Worm (Caenorhabditis elegans) whole organism, L3 larva: Measurements from ENCODE around the gene nhr-214.

Experiments used
- R02D3.7 ChIP-seq: fragments of 150-350 bp; optimal IDR thresholded peaks from 2 replicates; lab custom pipeline; 2014; ENCODE audit warnings: missing biosample characterization, missing genetic modification characterization
- ZK546.5 ChIP-seq: sonication (generic microtip); optimal IDR thresholded peaks from 2 replicates; lab custom pipeline; 2017; ENCODE audit warnings: missing biosample characterization, missing genetic modification characterization
- aly-2 ChIP-seq: fragments of 150-350 bp; optimal IDR thresholded peaks from 2 replicates; lab custom pipeline; 2014; ENCODE audit warnings: missing biosample characterization, missing genetic modification characterization
- ama-1 ChIP-seq: fragments of 150-350 bp; optimal IDR thresholded peaks from 2 replicates; lab custom pipeline; 2018
- ceh-16 ChIP-seq: sonication (generic microtip); optimal IDR thresholded peaks from 2 replicates; lab custom pipeline; 2017; ENCODE audit warnings: missing biosample characterization, missing genetic modification characterization
- ceh-28 ChIP-seq: fragments of 150-350 bp; optimal IDR thresholded peaks from 2 replicates; lab custom pipeline; 2014; ENCODE audit warnings: missing biosample characterization, missing genetic modification reagents, missing genetic modification characterization
- ceh-82 ChIP-seq: fragments of 150-350 bp; optimal IDR thresholded peaks from 2 replicates; lab custom pipeline; 2014; ENCODE audit warnings: missing biosample characterization, missing genetic modification characterization
- ceh-9 ChIP-seq: sonication (generic microtip); optimal IDR thresholded peaks from 2 replicates; lab custom pipeline; 2018; ENCODE audit warnings: missing biosample characterization, missing genetic modification characterization
- daf-12 ChIP-seq: fragments of 150-350 bp; optimal IDR thresholded peaks from 2 replicates; lab custom pipeline; 2014; ENCODE audit warnings: missing biosample characterization, missing genetic modification reagents, missing genetic modification characterization
- egl-27 ChIP-seq: sonication (generic microtip); optimal IDR thresholded peaks from 4 replicates; lab custom pipeline; 2017; ENCODE audit warnings: missing biosample characterization, missing genetic modification reagents, missing genetic modification characterization
- egl-5 ChIP-seq: fragments of 150-350 bp; optimal IDR thresholded peaks from 2 replicates; lab custom pipeline; 2017; ENCODE audit warnings: missing biosample characterization, missing genetic modification reagents, missing genetic modification characterization, inconsistent platforms
- elt-1 ChIP-seq: fragments of 150-350 bp; optimal IDR thresholded peaks from 2 replicates; lab custom pipeline; 2014; ENCODE audit warnings: missing biosample characterization, missing genetic modification characterization
- elt-2 ChIP-seq: sonication (generic microtip); optimal IDR thresholded peaks from 2 replicates; lab custom pipeline; 2016; ENCODE audit warnings: missing genetic modification reagents, mild to moderate bottlenecking, missing genetic modification characterization, missing compliant biosample characterization
- elt-3 ChIP-seq, 3 experiments: fragments of 150-350 bp in 1 of 3; sonication (generic microtip) in 2 of 3; optimal IDR thresholded peaks; 2 replicates in 2 of 3; 4 replicates in 1 of 3; lab custom pipeline; 2014 to 2017; ENCODE audit warnings: missing biosample characterization in 3 of 3, missing genetic modification characterization in 3 of 3
- eor-1 ChIP-seq, 2 experiments: fragments of 150-350 bp; optimal IDR thresholded peaks; 2 replicates each; lab custom pipeline; 2014 to 2018; ENCODE audit warnings: missing biosample characterization in 2 of 2, missing genetic modification characterization in 2 of 2
- fkh-10 ChIP-seq: sonication (generic microtip); optimal IDR thresholded peaks from 2 replicates; lab custom pipeline; 2017; ENCODE audit warnings: missing biosample characterization, missing genetic modification reagents, missing genetic modification characterization
- fkh-2 ChIP-seq: fragments of 150-350 bp; optimal IDR thresholded peaks from 2 replicates; lab custom pipeline; 2014; ENCODE audit warnings: missing biosample characterization, missing genetic modification reagents, missing genetic modification characterization
- fos-1 ChIP-seq: fragments of 150-350 bp; optimal IDR thresholded peaks from 2 replicates; lab custom pipeline; 2014; ENCODE audit warnings: missing biosample characterization, missing genetic modification characterization
- hmg-11 ChIP-seq: sonication (generic microtip); optimal IDR thresholded peaks from 2 replicates; lab custom pipeline; 2016; ENCODE audit warnings: missing genetic modification characterization, missing compliant biosample characterization
- jun-1 ChIP-seq: fragments of 150-350 bp; optimal IDR thresholded peaks from 2 replicates; lab custom pipeline; 2014; ENCODE audit warnings: missing biosample characterization, missing genetic modification reagents, missing genetic modification characterization
- lin-15B ChIP-seq: fragments of 150-350 bp; optimal IDR thresholded peaks from 2 replicates; lab custom pipeline; 2014; ENCODE audit warnings: missing biosample characterization, missing genetic modification characterization
- lin-39 ChIP-seq: fragments of 150-350 bp; optimal IDR thresholded peaks from 2 replicates; lab custom pipeline; 2018; ENCODE audit warnings: missing biosample characterization, missing genetic modification reagents, missing genetic modification characterization
- lsy-12 ChIP-seq: sonication (generic microtip); optimal IDR thresholded peaks from 2 replicates; lab custom pipeline; 2016; ENCODE audit warnings: mild to moderate bottlenecking, missing genetic modification characterization, missing compliant biosample characterization
- mdl-1 ChIP-seq: fragments of 150-350 bp; optimal IDR thresholded peaks from 2 replicates; lab custom pipeline; 2014; ENCODE audit warnings: missing biosample characterization, missing genetic modification characterization
- mml-1 ChIP-seq: fragments of 150-350 bp; sonication (generic microtip); optimal IDR thresholded peaks from 3 replicates; lab custom pipeline; 2014; ENCODE audit warnings: missing biosample characterization, missing genetic modification characterization
- nfya-1 ChIP-seq: sonication (generic microtip); optimal IDR thresholded peaks from 2 replicates; lab custom pipeline; 2017; ENCODE audit warnings: missing genetic modification characterization, mild to moderate bottlenecking, missing compliant biosample characterization, antibody characterized with exemption, moderate library complexity; ENCODE audit not compliant: insufficient read depth
- nhr-11 ChIP-seq: fragments of 150-350 bp; optimal IDR thresholded peaks from 2 replicates; lab custom pipeline; 2014; ENCODE audit warnings: missing biosample characterization, missing genetic modification characterization
- nhr-12 ChIP-seq: fragments of 150-350 bp; optimal IDR thresholded peaks from 2 replicates; lab custom pipeline; 2014; ENCODE audit warnings: missing biosample characterization, missing genetic modification characterization
- nhr-23 ChIP-seq: fragments of 150-350 bp; optimal IDR thresholded peaks from 2 replicates; lab custom pipeline; 2014; ENCODE audit warnings: missing biosample characterization, missing genetic modification reagents, missing genetic modification characterization
- nhr-237 ChIP-seq: fragments of 150-350 bp; optimal IDR thresholded peaks from 2 replicates; lab custom pipeline; 2014; ENCODE audit warnings: missing biosample characterization, missing genetic modification characterization
- nhr-25 ChIP-seq: sonication (generic microtip); optimal IDR thresholded peaks from 2 replicates; lab custom pipeline; 2017; ENCODE audit warnings: missing biosample characterization, missing genetic modification characterization
- nhr-28 ChIP-seq: fragments of 150-350 bp; optimal IDR thresholded peaks from 2 replicates; lab custom pipeline; 2014; ENCODE audit warnings: missing biosample characterization, missing genetic modification characterization
- nhr-43 ChIP-seq: sonication (generic microtip); optimal IDR thresholded peaks from 2 replicates; lab custom pipeline; 2016; ENCODE audit warnings: mild to moderate bottlenecking, missing genetic modification characterization, missing compliant biosample characterization; ENCODE audit not compliant: poor library complexity, severe bottlenecking
- nhr-67 ChIP-seq: fragments of 150-350 bp; optimal IDR thresholded peaks from 2 replicates; lab custom pipeline; 2014; ENCODE audit warnings: missing biosample characterization, missing genetic modification characterization
- nhr-76 ChIP-seq: fragments of 150-350 bp; sonication (generic microtip); optimal IDR thresholded peaks from 5 replicates; lab custom pipeline; 2014; ENCODE audit warnings: missing biosample characterization, missing genetic modification characterization
- nhr-77 ChIP-seq: fragments of 150-350 bp; optimal IDR thresholded peaks from 2 replicates; lab custom pipeline; 2014; ENCODE audit warnings: missing biosample characterization, missing genetic modification characterization
- pha-4 ChIP-seq: fragments of 150-350 bp; optimal IDR thresholded peaks from 2 replicates; lab custom pipeline; 2014; ENCODE audit warnings: missing biosample characterization, missing genetic modification reagents, missing genetic modification characterization
- pqm-1 ChIP-seq: fragments of 150-350 bp; optimal IDR thresholded peaks from 2 replicates; lab custom pipeline; 2017; ENCODE audit warnings: missing biosample characterization, missing genetic modification characterization, inconsistent platforms
- sea-2 ChIP-seq: fragments of 150-350 bp; sonication (generic microtip); optimal IDR thresholded peaks from 4 replicates; lab custom pipeline; 2014; ENCODE audit warnings: missing biosample characterization, missing genetic modification reagents, missing genetic modification characterization
- skn-1 ChIP-seq: fragments of 150-350 bp; optimal IDR thresholded peaks from 2 replicates; lab custom pipeline; 2014; ENCODE audit warnings: missing biosample characterization, missing genetic modification characterization
- snpc-4 ChIP-seq: fragments of 150-350 bp; optimal IDR thresholded peaks from 2 replicates; lab custom pipeline; 2014; ENCODE audit warnings: missing biosample characterization, missing genetic modification characterization
- tbx-2 ChIP-seq: sonication (generic microtip); optimal IDR thresholded peaks from 2 replicates; lab custom pipeline; 2016; ENCODE audit warnings: mild to moderate bottlenecking, missing genetic modification characterization, missing compliant biosample characterization
- unc-39 ChIP-seq: sonication (generic microtip); optimal IDR thresholded peaks from 4 replicates; lab custom pipeline; 2017; ENCODE audit warnings: missing biosample characterization, missing genetic modification characterization
- unc-62 ChIP-seq: fragments of 150-350 bp; sonication (generic microtip); optimal IDR thresholded peaks from 4 replicates; lab custom pipeline; 2014; ENCODE audit warnings: missing biosample characterization, missing genetic modification reagents, missing genetic modification characterization
- zag-1 ChIP-seq: fragments of 150-350 bp; optimal IDR thresholded peaks from 2 replicates; lab custom pipeline; 2014; ENCODE audit warnings: missing biosample characterization, missing genetic modification characterization
- ztf-11 ChIP-seq: fragments of 150-350 bp; optimal IDR thresholded peaks from 2 replicates; lab custom pipeline; 2014; ENCODE audit warnings: missing biosample characterization, missing genetic modification characterization
- ztf-4 ChIP-seq: fragments of 150-350 bp; optimal IDR thresholded peaks from 2 replicates; lab custom pipeline; 2014; ENCODE audit warnings: missing biosample characterization, missing genetic modification characterization

Gene nhr-214

DNA sequence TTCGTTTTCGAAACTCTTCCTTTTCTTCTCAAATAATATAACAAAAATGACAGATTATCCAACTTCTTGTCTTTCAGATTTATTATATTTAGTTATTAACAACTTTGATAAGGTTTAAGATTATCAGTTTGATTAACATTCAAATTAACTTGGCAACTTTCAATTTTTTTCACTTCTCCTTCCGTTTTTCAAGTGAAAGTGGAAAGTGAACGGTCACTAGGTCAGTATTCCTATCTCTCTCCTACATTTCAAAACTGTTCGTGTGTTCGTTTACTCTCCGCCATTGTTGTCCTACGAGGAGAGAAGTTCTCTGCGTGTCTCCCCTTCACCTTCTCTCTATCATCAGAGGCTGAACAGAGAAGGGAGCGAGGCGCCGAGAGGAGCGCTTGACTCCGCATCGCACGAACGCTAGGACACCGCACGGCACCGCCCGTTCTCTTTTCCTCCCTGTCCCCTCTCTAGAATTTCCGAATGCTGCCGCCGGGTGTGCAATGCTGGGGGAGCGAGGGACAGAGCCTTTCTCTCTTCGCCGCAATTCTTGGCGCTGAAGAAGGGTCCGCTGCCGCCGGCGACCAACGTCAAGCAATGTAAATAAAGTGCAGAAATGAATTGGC is 45.3 kb downstream of the nhr-214 start (continued):
- TF ChIP-seq snpc-4 (tag; lab: Kevin White, UChicago): peak; percentile 27
- peak; percentile 22 for TF ChIP-seq fos-1 (tag; lab: Kevin White, UChicago)

DNA sequence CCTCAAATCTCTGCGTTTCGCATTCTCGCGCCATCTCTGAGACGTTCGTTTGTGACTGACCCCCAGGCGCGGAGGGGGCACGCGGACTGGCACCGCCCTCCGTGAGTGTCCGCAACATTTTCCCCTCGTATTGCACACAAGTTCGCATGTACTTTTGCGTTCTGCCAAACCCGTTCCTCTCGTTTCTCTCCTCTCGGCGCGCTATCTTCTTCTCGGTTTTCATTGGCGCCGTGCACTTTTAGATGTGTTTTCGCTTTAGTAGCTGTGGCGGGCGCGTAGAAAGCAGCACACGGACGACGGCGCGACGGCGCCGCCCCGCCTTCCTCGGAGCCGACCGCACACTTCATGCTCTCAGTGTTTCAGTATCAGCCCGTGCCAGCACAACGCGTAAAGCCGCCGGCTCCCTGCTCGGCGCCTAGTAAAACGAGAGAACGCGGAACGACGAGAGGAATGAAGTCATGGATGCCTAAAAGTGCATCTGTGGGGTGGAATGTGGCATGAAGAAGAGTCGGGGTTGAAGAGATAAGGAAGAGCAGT is 46.5 kb downstream of the nhr-214 start:
- TF ChIP-seq unc-62 (no peak), lsy-12 (tag; lab: Kevin White, UChicago) (peak; percentile 25), nhr-12 (no peak), ZK546.5 (tag; lab: Kevin White, UChicago) (no peak), jun-1 (tag; lab: Kevin White, UChicago) (peak; percentile 5), elt-1 (no peak), nhr-77 (tag; lab: Kevin White, UChicago) (no peak), nhr-237 (tag; lab: Kevin White, UChicago) (no peak), ama-1 (lab: Kevin White, UChicago) (peak; percentile 49), ceh-9 (tag; lab: Kevin White, UChicago) (no peak), mdl-1 (tag; lab: Kevin White, UChicago) (no peak), nfya-1 (tag; lab: Kevin White, UChicago) (peak; percentile 67), nhr-25 (tag; lab: Kevin White, UChicago) (peak; percentile 77), ztf-4 (tag; lab: Kevin White, UChicago) (no peak), mml-1 (tag; lab: Kevin White, UChicago) (no peak), nhr-28 (no peak), pqm-1 (tag; lab: Kevin White, UChicago) (peak; percentile 18), ceh-16 (tag; lab: Kevin White, UChicago) (no peak), tbx-2 (peak; percentile 70), aly-2 (tag; lab: Kevin White, UChicago) (no peak), nhr-23 (tag; lab: Kevin White, UChicago) (peak; percentile 82), elt-2 (tag; lab: Kevin White, UChicago) (peak; percentile 64), fkh-10 (GFP tag; lab: Kevin White, UChicago) (no peak), R02D3.7 (no peak), nhr-76 (tag; lab: Kevin White, UChicago) (no peak), daf-12 (tag; lab: Kevin White, UChicago) (no peak), nhr-11 (no peak), snpc-4 (tag; lab: Kevin White, UChicago) (no peak), unc-39 (tag; lab: Kevin White, UChicago) (no peak), elt-3 (tag; optimal IDR thresholded peaks at IDR 0.05; lab: Kevin White, UChicago) (peak in 1 of 3 experiments; percentile 34), ceh-28 (tag; lab: Kevin White, UChicago) (peak; percentile 6), eor-1 (tag; optimal IDR thresholded peaks at IDR 0.05; lab: Kevin White, UChicago) (no peak), skn-1 (no peak), pha-4 (tag; lab: Kevin White, UChicago) (no peak), lin-15B (tag; lab: Kevin White, UChicago) (no peak), ztf-11 (tag; lab: Kevin White, UChicago) (no peak), nhr-67 (tag; lab: Kevin White, UChicago) (no peak), sea-2 (GFP tag; lab: Kevin White, UChicago) (no peak), fkh-2 (tag; lab: Kevin White, UChicago) (no peak), lin-39 (peak; percentile 30), fos-1 (tag; lab: Kevin White, UChicago) (peak; percentile 44), egl-5 (tag; lab: Kevin White, UChicago) (no peak), ceh-82 (no peak), nhr-43 (tag; lab: Kevin White, UChicago) (peak; percentile 45), egl-27 (no peak), zag-1 (tag; lab: Kevin White, UChicago) (no peak), hmg-11 (peak; percentile 51)
